Worm (Caenorhabditis elegans) whole organism, mixed stage, embryonic: Measurements from ENCODE around the gene Y69A2AR.25.

ENCODE experiments used
- ceh-39 ChIP-seq: fragments of 150-350 bp; optimal IDR thresholded peaks from 2 replicates; lab custom pipeline; 2014; ENCODE audit warnings: missing biosample characterization, missing genetic modification characterization
- ces-1 ChIP-seq: fragments of 150-350 bp; optimal IDR thresholded peaks from 2 replicates; lab custom pipeline; 2014; ENCODE audit warnings: missing biosample characterization, missing genetic modification reagents, missing genetic modification characterization
- lin-13 ChIP-seq: fragments of 150-350 bp; optimal IDR thresholded peaks from 2 replicates; lab custom pipeline; 2014; ENCODE audit warnings: missing biosample characterization, missing genetic modification characterization
- nhr-28 ChIP-seq: fragments of 150-350 bp; optimal IDR thresholded peaks from 2 replicates; lab custom pipeline; 2014; ENCODE audit warnings: missing biosample characterization, missing genetic modification characterization
- nhr-76 ChIP-seq: sonication (generic microtip); optimal IDR thresholded peaks from 2 replicates; lab custom pipeline; 2017; ENCODE audit warnings: missing biosample characterization, missing genetic modification characterization
- snpc-4 ChIP-seq: fragments of 150-350 bp; optimal IDR thresholded peaks from 2 replicates; lab custom pipeline; 2014; ENCODE audit warnings: missing biosample characterization, missing genetic modification characterization
- sptf-1 ChIP-seq: sonication (generic microtip); optimal IDR thresholded peaks from 2 replicates; lab custom pipeline; 2017; ENCODE audit warnings: mild to moderate bottlenecking, missing genetic modification characterization, moderate library complexity, missing compliant biosample characterization
- zip-8 ChIP-seq: fragments of 150-350 bp; optimal IDR thresholded peaks from 2 replicates; lab custom pipeline; 2014; ENCODE audit warnings: missing biosample characterization, missing genetic modification characterization

- TF ChIP-seq nhr-76 (tag; lab: Kevin White, UChicago) (no peak), ceh-39 (tag; lab: Kevin White, UChicago) (no peak), zip-8 (no peak), snpc-4 (tag; lab: Kevin White, UChicago) (no peak), ces-1 (no peak), sptf-1 (tag; lab: Kevin White, UChicago) (no peak), nhr-28 (tag; lab: Kevin White, UChicago) (no peak), lin-13 (no peak)
Measured at ce11 chrIV:2610974-2611373, 42.8 kb upstream of the Y69A2AR.25 start.
